Worm (Caenorhabditis elegans): ENCODE data around the gene Y32G9B.1.

Gene Y32G9B.1

ce11 chrV:1871768-1872296 lies 42.0 kb upstream of the Y32G9B.1 start, which contains the start of the genes T10B5.4 and cct-7 (continued):
- no peak for TF ChIP-seq spr-3 (GFP tag; optimal IDR thresholded peaks at IDR 0.05)
- TF ChIP-seq zip-11 (GFP tag; IDR thresholded peaks at IDR 0.05): no peak
- 0 out of 2 replicates have a peak, but pooled peaks have one; percentile 22 for TF ChIP-seq lin-1 (GFP tag; IDR thresholded peaks at IDR 0.05)
- no peak for TF ChIP-seq daf-12 (tag; optimal IDR thresholded peaks at IDR 0.05)
- TF ChIP-seq ctbp-1 (GFP tag; IDR thresholded peaks at IDR 0.05): peak; percentile 79
- peak; percentile 89 for TF ChIP-seq unc-130 (GFP tag; optimal IDR thresholded peaks at IDR 0.05)
- no peak for TF ChIP-seq daf-19 (GFP tag; conservative IDR thresholded peaks at IDR 0.05)
- TF ChIP-seq nhr-42 (GFP tag; IDR thresholded peaks at IDR 0.05): no peak
- TF ChIP-seq Y105C5A.15 (GFP tag; IDR thresholded peaks at IDR 0.05): no peak
- peak; percentile 42 for TF ChIP-seq spr-1 (tag; optimal IDR thresholded peaks at IDR 0.05)
- peak; percentile 97 for TF ChIP-seq lin-38 (GFP tag; IDR thresholded peaks at IDR 0.05)
- peak; percentile 6 for TF ChIP-seq duxl-1 (tag; optimal IDR thresholded peaks at IDR 0.05; ENCODE audit: poor library complexity)
- peak; percentile 24 for TF ChIP-seq zag-1 (tag; optimal IDR thresholded peaks at IDR 0.05)
- peak; percentile 98 for TF ChIP-seq aha-1 (tag)
- peak; percentile 80 for TF ChIP-seq egl-43 (GFP tag; IDR thresholded peaks at IDR 0.05)
- TF ChIP-seq sdz-12 (GFP tag; optimal IDR thresholded peaks at IDR 0.05): no peak
- TF ChIP-seq tra-1 (GFP tag; IDR thresholded peaks at IDR 0.05): peak; percentile 65
- peak; percentile 89 for TF ChIP-seq hmg-1.1 (GFP tag; IDR thresholded peaks at IDR 0.05)
- no peak for TF ChIP-seq gei-8 (GFP tag; optimal IDR thresholded peaks at IDR 0.05)
- peak; percentile 98 for TF ChIP-seq fkh-10 (GFP tag; optimal IDR thresholded peaks at IDR 0.05)
- peak; percentile 36 for TF ChIP-seq pqm-1 (tag; optimal IDR thresholded peaks at IDR 0.05)
- TF ChIP-seq nhr-76 (tag; optimal IDR thresholded peaks at IDR 0.05): no peak
- TF ChIP-seq unc-39 (tag; optimal IDR thresholded peaks at IDR 0.05): no peak
- no peak for TF ChIP-seq Y5F2A.4 (GFP tag; optimal IDR thresholded peaks at IDR 0.05)

ce11 chrV:1870515-1870940 lies 40.7 kb upstream of the Y32G9B.1 start:
- TF ChIP-seq lin-1 (GFP tag; IDR thresholded peaks at IDR 0.05) (no peak), zag-1 (tag; optimal IDR thresholded peaks at IDR 0.05) (no peak), F44E2.7 (GFP tag; IDR thresholded peaks at IDR 0.05) (0 out of 2 replicates have a peak, but pooled peaks have one; percentile 22), dpl-1 (GFP tag; optimal IDR thresholded peaks at IDR 0.05) (peak; percentile 14), lin-38 (GFP tag; IDR thresholded peaks at IDR 0.05) (peak; percentile 67), dmd-8 (GFP tag; IDR thresholded peaks at IDR 0.05) (0 out of 2 replicates have a peak, but pooled peaks have one; percentile 23), spr-3 (GFP tag; optimal IDR thresholded peaks at IDR 0.05) (no peak), unc-130 (GFP tag; optimal IDR thresholded peaks at IDR 0.05) (peak; percentile 54), F49E8.2 (tag; optimal IDR thresholded peaks at IDR 0.05; ENCODE audit: borderline replicate concordance) (peak; percentile 7), F37D6.2 (tag; optimal IDR thresholded peaks at IDR 0.05) (no peak), mes-2 (tag; optimal IDR thresholded peaks at IDR 0.05; ENCODE audit: poor library complexity, severe bottlenecking) (peak; percentile 18), Y48G9A.11 (GFP tag; IDR thresholded peaks at IDR 0.05) (peak; percentile 41; the same call in 1 of the 2 replicates)

ce11 chrV:1869682-1870081 lies 39.8 kb upstream of the Y32G9B.1 start, which contains the start of gene T10B5.3:
Gene T10B5.3, minus strand, starts transcription at chrV:1869782.
- TF ChIP-seq unc-130 (GFP tag; optimal IDR thresholded peaks at IDR 0.05) (no peak), nhr-10 (tag; optimal IDR thresholded peaks at IDR 0.05) (no peak)

- TF ChIP-seq sdz-12 (GFP tag; optimal IDR thresholded peaks at IDR 0.05): no peak
- TF ChIP-seq jun-1 (tag; optimal IDR thresholded peaks at IDR 0.05): peak; percentile 67
- TF ChIP-seq ceh-82 (tag; optimal IDR thresholded peaks at IDR 0.05): no peak
- peak; percentile 78 for TF ChIP-seq spr-3 (GFP tag; optimal IDR thresholded peaks at IDR 0.05)
- TF ChIP-seq lin-38 (GFP tag; IDR thresholded peaks at IDR 0.05): peak; percentile 94
- peak; percentile 81 for TF ChIP-seq hlh-11 (tag; optimal IDR thresholded peaks at IDR 0.05)
- TF ChIP-seq attf-4 (tag; optimal IDR thresholded peaks at IDR 0.05): no peak
- TF ChIP-seq nhr-10 (tag; optimal IDR thresholded peaks at IDR 0.05): no peak
- no peak for TF ChIP-seq dmd-8 (GFP tag; IDR thresholded peaks at IDR 0.05)
- TF ChIP-seq Y105C5A.15 (GFP tag; IDR thresholded peaks at IDR 0.05): no peak
- peak; percentile 40 for TF ChIP-seq nhr-48 (tag; optimal IDR thresholded peaks at IDR 0.05)
- TF ChIP-seq ZK546.5 (tag; optimal IDR thresholded peaks at IDR 0.05): no peak
- peak; percentile 60 for TF ChIP-seq F37D6.2 (tag; optimal IDR thresholded peaks at IDR 0.05)
- peak; percentile 72 for TF ChIP-seq D1046.2 (GFP tag; IDR thresholded peaks at IDR 0.05)
- TF ChIP-seq ceh-28 (tag; optimal IDR thresholded peaks at IDR 0.05): no peak
- peak; percentile 64 for TF ChIP-seq lin-15B (tag; optimal IDR thresholded peaks at IDR 0.05)
- peak; percentile 79 for TF ChIP-seq dmd-6 (GFP tag; IDR thresholded peaks at IDR 0.05)
- no peak for TF ChIP-seq ztf-11 (tag; optimal IDR thresholded peaks at IDR 0.05)
- TF ChIP-seq ceh-44 (GFP tag; IDR thresholded peaks at IDR 0.05): peak; percentile 42; the same call in 1 of the 2 replicates
These were observed 38.9 kb upstream of the Y32G9B.1 start, which contains the start of gene knl-3 for ce11 chrV:1868596-1869263. Gene knl-3, plus strand, starts transcription at chrV:1869213.

Data from whole organism, L4 larva.